Fruit fly (Drosophila melanogaster): ENCODE results near the gene Mcm10.

Mcm10 gene

DNA sequence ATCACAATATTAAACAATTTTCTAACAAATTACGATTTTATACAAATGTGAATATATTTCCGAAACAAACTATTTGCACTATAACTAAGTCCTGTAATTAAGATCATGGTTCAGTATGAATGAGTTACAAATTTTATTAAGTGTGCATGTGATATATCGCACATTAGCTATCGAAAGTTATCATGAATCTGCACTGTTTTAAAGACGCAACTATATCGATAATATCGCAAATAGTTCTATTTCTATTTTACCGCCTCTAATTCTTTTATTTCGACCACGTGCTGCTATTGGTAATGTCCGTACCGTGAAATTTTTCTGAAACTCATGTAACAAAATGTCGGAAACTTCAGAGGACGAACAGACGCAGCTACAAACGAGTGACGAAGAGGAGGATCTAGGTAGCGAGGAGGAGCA, 36.8 kb upstream of the Mcm10 start, which contains the start of gene pths (continued):
- TF ChIP-seq B-H2 (GFP tag; optimal IDR thresholded peaks at IDR 0.05) (no peak), Spps (tag; optimal IDR thresholded peaks at IDR 0.05) (no peak), ATbp (GFP tag; optimal IDR thresholded peaks at IDR 0.05) (no peak), sd (tag; optimal IDR thresholded peaks at IDR 0.05) (no peak), nerfin-1 (tag; optimal IDR thresholded peaks at IDR 0.05) (no peak), sna (GFP tag; IDR thresholded peaks at IDR 0.05; ENCODE audit: partially characterized antibody) (peak; percentile 54), jigr1 (GFP tag; IDR thresholded peaks at IDR 0.05) (no peak), CG17385 (GFP tag; optimal IDR thresholded peaks at IDR 0.05) (no peak), Fer1 (GFP tag; optimal IDR thresholded peaks at IDR 0.05) (no peak), Atf-2 (GFP tag; optimal IDR thresholded peaks at IDR 0.05) (peak; percentile 30), zen2 (GFP tag; IDR thresholded peaks at IDR 0.05; ENCODE audit: partially characterized antibody) (no peak; the same call in 2 of the 3 replicates), CG43689 (GFP tag; IDR thresholded peaks at IDR 0.05) (no peak), CG2889 (GFP tag; IDR thresholded peaks at IDR 0.05) (0 out of 3 replicates have a peak, but pooled peaks have one; percentile 31), grn (GFP tag; optimal IDR thresholded peaks at IDR 0.05) (peak; percentile 45), Sox102F (GFP tag; optimal IDR thresholded peaks at IDR 0.05) (no peak), CG4617 (GFP tag; optimal IDR thresholded peaks at IDR 0.05; ENCODE audit: borderline replicate concordance) (peak; percentile 31), Xrp1 (GFP tag; IDR thresholded peaks at IDR 0.05) (peak; percentile 36; the same call in 1 of the 2 replicates), Doc3 (GFP tag; IDR thresholded peaks at IDR 0.05; ENCODE audit: partially characterized antibody) (peak; percentile 54; the same call in 2 of the 3 replicates)

DNA sequence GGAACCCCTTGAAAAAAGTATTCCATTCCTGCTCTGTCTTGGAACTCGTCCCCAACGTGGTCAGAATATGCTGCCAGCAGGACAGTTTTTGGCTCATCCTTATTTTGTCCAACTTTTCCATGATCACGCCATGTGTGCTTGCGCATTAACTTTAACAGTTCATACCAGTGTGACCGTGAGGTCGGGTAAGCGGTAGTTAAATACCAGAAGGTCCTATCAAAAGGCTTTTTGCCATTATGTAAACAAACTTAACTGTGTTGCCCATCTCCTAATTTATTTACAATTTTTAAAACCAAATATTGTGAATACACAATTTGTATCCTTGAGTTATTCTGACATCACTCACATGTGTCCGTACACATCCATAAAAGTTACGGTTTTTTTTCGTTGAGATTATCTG, 31.5 kb upstream of the Mcm10 start, which contains the start of gene del:
del (minus strand) TSS at position 305 of the 400 bp plus-strand sequence.
- no peak for TF ChIP-seq Hr78 (GFP tag; optimal IDR thresholded peaks at IDR 0.05)
- peak; percentile 58 for TF ChIP-seq gfzf (GFP tag; optimal IDR thresholded peaks at IDR 0.05)
- no peak for TF ChIP-seq Jarid2 (GFP tag; optimal IDR thresholded peaks at IDR 0.05)
- 0 out of 2 replicates have a peak, but pooled peaks have one; percentile 17 for TF ChIP-seq CG11696 (GFP tag; IDR thresholded peaks at IDR 0.05)
- peak; percentile 76 for TF ChIP-seq ewg (GFP tag; optimal IDR thresholded peaks at IDR 0.05)
- TF ChIP-seq HLH4C (GFP tag; IDR thresholded peaks at IDR 0.05; ENCODE audit: partially characterized antibody), result peak; percentile 7; the same call in 1 of the 3 replicates
- TF ChIP-seq CG2199 (GFP tag; IDR thresholded peaks at IDR 0.05), result no peak
- TF ChIP-seq pzg (GFP tag; optimal IDR thresholded peaks at IDR 0.05), result peak; percentile 24
- TF ChIP-seq row (GFP tag; IDR thresholded peaks at IDR 0.05), result 0 out of 3 replicates have a peak, but pooled peaks have one; percentile 12

DNA sequence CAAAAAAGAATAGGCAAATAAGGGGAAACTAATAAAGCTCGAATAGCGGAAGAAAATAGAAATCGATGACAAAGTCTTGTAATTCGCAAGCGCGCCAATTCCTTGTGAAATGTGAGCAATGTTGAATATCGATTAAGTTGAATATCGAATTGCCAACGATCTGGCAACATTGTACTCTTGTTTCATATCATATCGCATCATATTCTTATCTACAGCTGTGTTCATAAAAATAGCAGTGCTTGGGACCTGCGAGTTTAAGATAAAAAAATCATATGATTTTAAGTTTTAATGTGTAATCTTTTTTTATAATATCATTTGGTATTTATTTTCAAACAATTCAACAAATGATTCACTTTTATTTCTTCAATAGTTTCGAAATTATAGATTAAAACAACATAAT, 30.7 kb upstream of the Mcm10 start:
- TF ChIP-seq br (optimal IDR thresholded peaks at IDR 0.05), result no peak
- peak; percentile 55 for TF ChIP-seq Ada2b (GFP tag; IDR thresholded peaks at IDR 0.05)
- no peak for TF ChIP-seq h (optimal IDR thresholded peaks at IDR 0.05)
- no peak; the same call in 1 of the 2 replicates for TF ChIP-seq sna (GFP tag; IDR thresholded peaks at IDR 0.05; ENCODE audit: partially characterized antibody)
- no peak for TF ChIP-seq Ssrp (tag; optimal IDR thresholded peaks at IDR 0.05)
- TF ChIP-seq Usf (GFP tag; optimal IDR thresholded peaks at IDR 0.05), result no peak
- peak; percentile 12 for TF ChIP-seq CG12744 (GFP tag; optimal IDR thresholded peaks at IDR 0.05)
- peak; percentile 13 for TF ChIP-seq CG3281 (GFP tag; optimal IDR thresholded peaks at IDR 0.05)
- peak; percentile 67 for TF ChIP-seq Meics (GFP tag; optimal IDR thresholded peaks at IDR 0.05)
- TF ChIP-seq CG1602 (GFP tag; optimal IDR thresholded peaks at IDR 0.05), result no peak
- no peak for TF ChIP-seq CG9215 (GFP tag; IDR thresholded peaks at IDR 0.05)
- TF ChIP-seq Sin3A (optimal IDR thresholded peaks at IDR 0.05), result no peak
- TF ChIP-seq mam (GFP tag; optimal IDR thresholded peaks at IDR 0.05), result peak; percentile 15
- no peak for TF ChIP-seq CG6813 (GFP tag; optimal IDR thresholded peaks at IDR 0.05)
- TF ChIP-seq disco-r (GFP tag; optimal IDR thresholded peaks at IDR 0.05), result no peak
- peak; percentile 37 for TF ChIP-seq CG13424 (tag; optimal IDR thresholded peaks at IDR 0.05)
- no peak for TF ChIP-seq CG8478 (optimal IDR thresholded peaks at IDR 0.05)
- no peak for TF ChIP-seq eve (GFP tag; optimal IDR thresholded peaks at IDR 0.05)
- TF ChIP-seq zf30C (GFP tag; optimal IDR thresholded peaks at IDR 0.05), result no peak
- TF ChIP-seq Hmx (GFP tag; optimal IDR thresholded peaks at IDR 0.05), result no peak
- TF ChIP-seq Stat92E (GFP tag; optimal IDR thresholded peaks at IDR 0.05), result no peak
- TF ChIP-seq ash1 (GFP tag; optimal IDR thresholded peaks at IDR 0.05), result no peak
- TF ChIP-seq B-H1 (GFP tag; IDR thresholded peaks at IDR 0.05), result no peak; the same call in 2 of the 3 replicates
